Worm (Caenorhabditis elegans): ENCODE data around the gene F40H3.2.

The F40H3.2 gene

DNA sequence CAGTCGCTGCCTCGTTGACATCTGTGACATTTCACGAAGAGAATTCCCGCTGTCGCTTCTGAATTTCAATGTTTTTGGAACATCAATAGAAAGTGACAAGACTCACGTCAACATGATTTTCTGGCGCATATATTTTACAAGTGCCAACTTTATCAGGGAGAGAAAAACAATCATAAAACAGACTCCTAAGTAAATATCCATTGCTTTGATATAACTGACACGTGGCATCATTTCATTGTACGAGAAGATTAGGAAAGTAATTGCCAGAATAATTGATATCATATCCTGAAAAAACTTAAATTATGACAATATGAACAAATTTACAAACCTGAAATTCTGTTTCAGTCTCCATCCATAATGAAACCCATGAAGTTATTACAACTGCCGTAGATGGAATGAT is 15.3 kb upstream of the F40H3.2 start:
- TF ChIP-seq fkh-2 (tag; optimal IDR thresholded peaks at IDR 0.05) (no peak), sea-2 (GFP tag; optimal IDR thresholded peaks at IDR 0.05) (no peak), nhr-25 (tag; optimal IDR thresholded peaks at IDR 0.05) (no peak), ZK546.5 (tag; optimal IDR thresholded peaks at IDR 0.05) (no peak), ztf-4 (tag; optimal IDR thresholded peaks at IDR 0.05) (no peak), ceh-82 (tag; optimal IDR thresholded peaks at IDR 0.05) (no peak), egl-5 (tag; optimal IDR thresholded peaks at IDR 0.05) (no peak), pqm-1 (tag; optimal IDR thresholded peaks at IDR 0.05) (no peak), ceh-28 (tag; optimal IDR thresholded peaks at IDR 0.05) (no peak), skn-1 (tag; optimal IDR thresholded peaks at IDR 0.05) (no peak), lin-15B (tag; optimal IDR thresholded peaks at IDR 0.05) (no peak), ama-1 (optimal IDR thresholded peaks at IDR 0.05) (no peak), nhr-11 (tag; optimal IDR thresholded peaks at IDR 0.05) (no peak)

DNA sequence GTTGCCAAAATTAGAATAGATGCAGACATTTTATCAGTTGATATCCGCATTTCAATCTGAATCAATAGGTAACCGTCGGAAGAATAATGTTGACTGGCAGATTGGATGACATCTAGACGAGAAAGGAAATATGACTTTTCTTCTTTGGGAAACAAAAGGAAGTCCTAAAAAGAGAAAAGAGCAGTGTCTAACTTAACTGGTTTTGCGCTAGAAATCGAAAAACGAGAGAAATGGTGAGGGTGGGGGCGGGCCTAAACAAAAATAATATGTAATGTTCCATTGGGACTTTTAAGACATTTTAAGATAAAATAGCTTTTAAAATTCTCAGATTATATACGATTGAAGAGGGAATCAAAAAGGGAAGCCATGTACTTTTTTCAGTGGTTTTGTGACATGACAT is 12.5 kb upstream of the F40H3.2 start, which contains the start of gene exp-1:
Gene exp-1 (minus strand): TSS at position 101 of the 400 bp plus-strand sequence.
- TF ChIP-seq fos-1 (tag; optimal IDR thresholded peaks at IDR 0.05) (no peak), ama-1 (optimal IDR thresholded peaks at IDR 0.05) (no peak), elt-1 (tag; optimal IDR thresholded peaks at IDR 0.05) (no peak), ceh-16 (tag; optimal IDR thresholded peaks at IDR 0.05) (no peak), nfya-1 (tag; optimal IDR thresholded peaks at IDR 0.05; ENCODE audit: insufficient read depth) (no peak), ceh-82 (tag; optimal IDR thresholded peaks at IDR 0.05) (no peak), pha-4 (tag; optimal IDR thresholded peaks at IDR 0.05) (no peak), tbx-2 (tag; optimal IDR thresholded peaks at IDR 0.05) (no peak), lsy-12 (tag; optimal IDR thresholded peaks at IDR 0.05) (no peak), jun-1 (tag; optimal IDR thresholded peaks at IDR 0.05) (no peak), nhr-28 (tag; optimal IDR thresholded peaks at IDR 0.05) (no peak), mml-1 (tag; optimal IDR thresholded peaks at IDR 0.05) (no peak), elt-2 (tag; optimal IDR thresholded peaks at IDR 0.05) (no peak), nhr-12 (tag; optimal IDR thresholded peaks at IDR 0.05) (no peak)

DNA sequence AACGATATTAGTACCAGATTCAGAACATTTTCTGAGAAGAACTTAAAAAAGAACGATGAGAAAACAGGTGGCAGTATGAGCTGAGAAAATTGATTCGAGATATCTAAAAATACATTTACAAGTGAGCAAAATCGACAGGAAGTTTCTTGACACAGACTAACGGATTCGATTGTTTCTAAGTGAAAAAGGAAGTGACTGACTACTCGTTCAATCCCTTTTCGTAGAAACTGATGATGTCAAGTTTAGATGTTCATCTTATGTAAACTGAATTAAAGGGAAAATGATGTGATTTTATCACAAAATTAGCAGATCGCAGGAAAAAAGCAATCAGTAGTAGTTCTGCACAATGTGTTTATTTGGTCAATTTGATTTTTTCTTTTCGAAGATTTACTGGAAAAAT is 8.3 kb upstream of the F40H3.2 start:
- TF ChIP-seq unc-39 (tag; optimal IDR thresholded peaks at IDR 0.05) (no peak), fkh-10 (GFP tag; optimal IDR thresholded peaks at IDR 0.05) (peak; percentile 68)

DNA sequence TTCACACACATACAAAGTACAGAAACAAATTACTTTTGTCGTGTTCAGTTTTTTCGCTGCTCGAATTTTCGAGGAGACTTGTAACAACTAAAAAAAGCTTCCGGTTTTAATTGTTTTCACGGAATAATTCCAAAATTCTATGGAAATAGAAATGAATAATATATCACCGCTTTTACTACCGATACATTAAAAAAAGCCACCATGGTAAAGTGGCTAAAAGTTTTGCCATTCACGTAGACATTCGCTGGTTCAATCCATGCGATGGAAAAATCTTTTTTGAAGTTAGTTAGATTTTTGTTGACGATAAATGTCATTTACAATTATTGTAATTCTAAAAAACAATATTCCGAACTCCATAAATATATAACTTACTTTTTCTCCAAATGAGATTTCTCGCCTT is 4.7 kb upstream of the F40H3.2 start:
- TF ChIP-seq ceh-28 (tag; optimal IDR thresholded peaks at IDR 0.05): no peak
- TF ChIP-seq ceh-9 (tag; optimal IDR thresholded peaks at IDR 0.05): no peak
- no peak for TF ChIP-seq ama-1 (optimal IDR thresholded peaks at IDR 0.05)
- no peak for TF ChIP-seq nhr-11 (tag; optimal IDR thresholded peaks at IDR 0.05)
- no peak for TF ChIP-seq sea-2 (GFP tag; optimal IDR thresholded peaks at IDR 0.05)
- TF ChIP-seq pqm-1 (tag; optimal IDR thresholded peaks at IDR 0.05): no peak

DNA sequence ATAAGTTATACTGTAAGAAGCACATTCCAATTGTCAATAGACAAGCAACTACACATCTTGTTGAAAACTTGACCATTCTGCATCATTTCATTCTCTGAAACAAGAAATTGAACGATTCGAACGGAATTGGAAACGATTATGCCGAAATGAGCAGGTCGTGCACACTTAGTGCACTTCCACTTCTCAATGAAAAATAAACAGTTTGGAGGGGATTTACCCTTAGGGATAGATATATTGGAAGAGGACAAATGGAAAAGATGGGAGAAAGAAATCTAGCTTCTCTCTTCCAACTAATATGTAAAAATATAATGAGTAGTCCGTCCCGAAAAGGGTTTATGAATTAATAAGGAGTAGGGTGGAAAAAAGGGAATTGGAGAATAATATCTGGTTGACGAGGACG is 4.3 kb upstream of the F40H3.2 start, which contains the start of gene hst-3.1:
Gene hst-3.1 (minus strand): TSS at position 101 of the 400 bp plus-strand sequence.
- TF ChIP-seq pqm-1 (tag; optimal IDR thresholded peaks at IDR 0.05) (no peak), unc-39 (tag; optimal IDR thresholded peaks at IDR 0.05) (no peak), zag-1 (tag; optimal IDR thresholded peaks at IDR 0.05) (no peak), nhr-67 (tag; optimal IDR thresholded peaks at IDR 0.05) (no peak), nhr-12 (tag; optimal IDR thresholded peaks at IDR 0.05) (no peak), ceh-9 (tag; optimal IDR thresholded peaks at IDR 0.05) (no peak), lin-39 (tag; optimal IDR thresholded peaks at IDR 0.05) (no peak), fkh-10 (GFP tag; optimal IDR thresholded peaks at IDR 0.05) (no peak)

DNA sequence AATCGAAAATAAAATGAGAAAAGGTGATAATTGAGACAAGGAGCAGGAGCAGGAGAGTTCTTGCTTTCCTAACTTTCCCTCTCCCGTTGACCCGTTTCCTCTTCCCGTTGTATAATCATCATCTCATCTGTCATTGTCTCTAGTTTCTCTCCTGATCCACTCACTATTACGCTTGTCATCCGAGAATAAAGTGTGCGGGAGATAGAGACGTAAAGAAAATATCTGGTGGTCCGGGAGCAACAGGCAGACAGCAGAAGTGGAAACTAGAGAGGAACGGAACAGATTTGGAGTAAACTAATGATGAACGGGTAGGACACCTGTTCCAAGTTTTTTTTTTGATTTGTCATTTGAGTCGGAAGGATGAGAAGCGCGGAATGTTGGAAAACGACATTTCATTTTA is 3.2 kb upstream of the F40H3.2 start:
- TF ChIP-seq egl-5 (tag; optimal IDR thresholded peaks at IDR 0.05): peak; percentile 54
- TF ChIP-seq lin-39 (tag; optimal IDR thresholded peaks at IDR 0.05): peak; percentile 10
- no peak for TF ChIP-seq elt-2 (tag; optimal IDR thresholded peaks at IDR 0.05)

DNA sequence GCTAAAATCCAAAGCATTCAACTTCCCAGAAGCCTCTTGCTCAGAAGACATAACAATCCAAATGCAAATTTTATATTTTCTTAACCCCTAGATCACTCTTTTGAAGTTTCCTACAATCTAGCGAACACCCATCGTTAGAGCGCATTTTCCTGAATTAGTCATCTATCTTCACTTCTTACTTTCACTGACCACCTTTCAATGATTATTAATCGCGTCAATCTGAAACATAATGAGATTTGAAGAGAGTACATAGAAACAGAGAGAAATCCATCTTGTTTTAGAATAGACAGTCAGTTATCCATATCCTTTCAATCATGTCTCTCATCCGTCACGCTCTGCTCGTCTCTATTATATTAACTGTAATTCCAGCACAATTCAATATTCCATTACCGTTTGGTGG is 2.2 kb upstream of the F40H3.2 start, which contains the start of gene F40H3.3:
Gene F40H3.3 (plus strand): TSS at position 280 of the 400 bp plus-strand sequence.
- TF ChIP-seq hmg-11 (tag; optimal IDR thresholded peaks at IDR 0.05) (no peak), zag-1 (tag; optimal IDR thresholded peaks at IDR 0.05) (no peak), nhr-67 (tag; optimal IDR thresholded peaks at IDR 0.05) (no peak)

All from whole organism, L3 larva.